Fruit fly (Drosophila melanogaster) whole organism, adult: ENCODE measurements around the gene lawc.

Source experiments
- CG11617 ChIP-seq: fragments of 200-800 bp; sonication (Bioruptor generic); optimal IDR thresholded peaks from 2 replicates; lab custom pipeline; 2017; ENCODE audit warnings: mild to moderate bottlenecking, missing biosample characterization, missing genetic modification reagents, missing genetic modification characterization
- CG12768 ChIP-seq: fragments of 200-800 bp; sonication (Bioruptor generic); optimal IDR thresholded peaks from 2 replicates; lab custom pipeline; 2017; ENCODE audit warnings: missing biosample characterization, missing genetic modification characterization, mild to moderate bottlenecking, moderate library complexity, missing genetic modification reagents
- CG33017 ChIP-seq: fragments of 200-800 bp; sonication (Bioruptor generic); optimal IDR thresholded peaks from 2 replicates; lab custom pipeline; 2018; ENCODE audit warnings: missing biosample characterization, mild to moderate bottlenecking, missing genetic modification characterization, moderate library complexity
- CG5204 ChIP-seq: fragments of 200-800 bp; sonication (Bioruptor generic); optimal IDR thresholded peaks from 2 replicates; lab custom pipeline; 2016; ENCODE audit warnings: missing biosample characterization, missing genetic modification characterization
- CG7101 ChIP-seq: fragments of 200-800 bp; sonication (Bioruptor generic); optimal IDR thresholded peaks from 2 replicates; lab custom pipeline; 2018; ENCODE audit warnings: missing biosample characterization, mild to moderate bottlenecking, missing genetic modification characterization, moderate library complexity
- Crg-1 ChIP-seq: fragments of 200-800 bp; sonication (Bioruptor generic); optimal IDR thresholded peaks from 2 replicates; lab custom pipeline; 2016; ENCODE audit warnings: missing biosample characterization, missing genetic modification characterization
- Hr96 ChIP-seq: fragments of 200-800 bp; sonication (Bioruptor generic); optimal IDR thresholded peaks from 2 replicates; lab custom pipeline; 2016; ENCODE audit warnings: missing biosample characterization, missing genetic modification characterization
- Mnt ChIP-seq: fragments of 200-800 bp; sonication (Bioruptor generic); optimal IDR thresholded peaks from 2 replicates; lab custom pipeline; 2016; ENCODE audit warnings: missing biosample characterization, mild to moderate bottlenecking, missing genetic modification characterization
- cic ChIP-seq: fragments of 200-800 bp; sonication (Bioruptor generic); optimal IDR thresholded peaks from 2 replicates; lab custom pipeline; 2017; ENCODE audit warnings: missing biosample characterization, mild to moderate bottlenecking, missing genetic modification characterization, moderate library complexity
- kay ChIP-seq: fragments of 200-800 bp; sonication (Bioruptor generic); peaks from one replicate; lab custom pipeline; 2016; ENCODE audit warnings: missing biosample characterization, missing genetic modification characterization, borderline replicate concordance
- ovo ChIP-seq: fragments of 200-800 bp; sonication (Bioruptor generic); optimal IDR thresholded peaks from 2 replicates; lab custom pipeline; 2016; ENCODE audit warnings: missing biosample characterization, missing genetic modification characterization
- pad ChIP-seq: fragments of 200-800 bp; sonication (Bioruptor generic); optimal IDR thresholded peaks from 3 replicates; lab custom pipeline; 2017; ENCODE audit warnings: missing biosample characterization, missing genetic modification characterization, mild to moderate bottlenecking, moderate library complexity, missing genetic modification reagents
- tj ChIP-seq: fragments of 200-800 bp; sonication (Bioruptor generic); optimal IDR thresholded peaks from 3 replicates; lab custom pipeline; 2017; ENCODE audit warnings: missing biosample characterization, mild to moderate bottlenecking, missing genetic modification characterization, moderate library complexity
- toe ChIP-seq: fragments of 200-800 bp; sonication (Bioruptor generic); optimal IDR thresholded peaks from 2 replicates; lab custom pipeline; 2016; ENCODE audit warnings: missing biosample characterization, missing genetic modification characterization

- TF ChIP-seq Crg-1 (GFP tag; lab: Kevin White, UChicago) (no peak), pad (GFP tag; lab: Kevin White, UChicago) (no peak), CG7101 (no peak), CG5204 (GFP tag; lab: Kevin White, UChicago) (no peak), kay (GFP tag; lab: Kevin White, UChicago) (no peak), toe (GFP tag; lab: Kevin White, UChicago) (no peak), CG33017 (tag; lab: Kevin White, UChicago) (no peak), Hr96 (GFP tag; lab: Kevin White, UChicago) (no peak), CG11617 (GFP tag; lab: Kevin White, UChicago) (no peak), cic (GFP tag; lab: Kevin White, UChicago) (no peak), Mnt (GFP tag; lab: Kevin White, UChicago) (no peak), tj (no peak), ovo (GFP tag; lab: Kevin White, UChicago) (no peak), CG12768 (GFP tag; lab: Kevin White, UChicago) (no peak)
These were observed 48.1 kb upstream of the lawc start for dm6 chrX:8459452-8460040.
